Worm (Caenorhabditis elegans): ENCODE measurements around the gene F59B10.3.

F59B10.3 gene

ce11 chrII:10510242-10510641, at the start of gene F59B10.3:
TSS of gene F59B10.3 (plus strand) at chrII:10510542.
- no peak for TF ChIP-seq sea-2 (GFP tag; optimal IDR thresholded peaks at IDR 0.05)
- no peak for TF ChIP-seq ceh-28 (tag; optimal IDR thresholded peaks at IDR 0.05)
- peak; percentile 63 for TF ChIP-seq pha-4 (tag; optimal IDR thresholded peaks at IDR 0.05)

- no peak for TF ChIP-seq elt-3 (tag; optimal IDR thresholded peaks at IDR 0.05)
- TF ChIP-seq ceh-82 (tag; optimal IDR thresholded peaks at IDR 0.05): no peak
- no peak for TF ChIP-seq pqm-1 (tag; optimal IDR thresholded peaks at IDR 0.05)
- no peak for TF ChIP-seq egl-5 (tag; optimal IDR thresholded peaks at IDR 0.05)
These were observed 49.1 kb upstream of the F59B10.3 start, which contains the start of gene ZK673.5 for ce11 chrII:10461207-10461606. TSS of gene ZK673.5 (plus strand) at chrII:10461507.

DNA sequence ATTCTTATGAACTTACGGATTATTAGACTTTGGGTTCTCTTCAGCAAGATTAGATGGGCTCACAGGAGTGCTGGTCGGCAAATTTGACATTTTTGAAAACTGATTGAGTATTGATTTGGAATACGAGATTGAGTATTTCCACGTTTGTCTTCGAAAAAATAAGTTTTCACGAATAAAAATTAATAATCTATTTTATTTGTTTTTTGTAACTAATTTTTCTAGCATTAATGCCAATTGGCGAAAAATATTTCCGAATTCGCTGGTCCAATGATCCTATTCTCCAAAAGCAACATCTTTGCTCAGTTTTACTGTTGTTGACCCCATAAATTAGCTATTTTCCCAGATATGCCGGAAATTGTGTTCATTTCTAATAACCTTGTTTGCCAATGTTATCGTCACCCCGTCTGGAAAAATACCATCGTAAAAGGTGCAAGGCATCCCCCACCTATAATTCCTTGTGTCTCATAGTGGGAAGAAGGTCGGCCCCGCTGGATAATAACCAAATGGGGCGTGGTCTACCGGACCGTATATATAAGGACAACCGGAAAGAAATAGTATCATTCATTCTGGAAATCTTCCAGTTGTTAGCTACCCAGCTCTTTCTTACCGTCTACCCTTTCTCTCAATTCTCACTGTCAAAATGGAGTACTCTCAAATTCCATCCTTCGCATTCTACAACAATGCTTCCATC, 46.0 kb upstream of the F59B10.3 start, which contains the start of the genes ZK673.6 and sdz-37:
Gene ZK673.6, minus strand, starts transcription at position 101 of the 691 bp plus-strand sequence.
Gene sdz-37, plus strand, starts transcription at position 641 of the 691 bp plus-strand sequence.
- no peak for TF ChIP-seq ceh-82 (tag; optimal IDR thresholded peaks at IDR 0.05)
- TF ChIP-seq sea-2 (GFP tag; optimal IDR thresholded peaks at IDR 0.05): no peak
- no peak for TF ChIP-seq nhr-77 (tag; optimal IDR thresholded peaks at IDR 0.05)
- TF ChIP-seq unc-62 (GFP tag; optimal IDR thresholded peaks at IDR 0.05): no peak
- TF ChIP-seq zag-1 (tag; optimal IDR thresholded peaks at IDR 0.05): no peak
- no peak for TF ChIP-seq ztf-11 (tag; optimal IDR thresholded peaks at IDR 0.05)
- no peak for TF ChIP-seq pqm-1 (tag; optimal IDR thresholded peaks at IDR 0.05)
- TF ChIP-seq tbx-2 (tag; optimal IDR thresholded peaks at IDR 0.05): no peak
- no peak for TF ChIP-seq nhr-23 (tag; optimal IDR thresholded peaks at IDR 0.05)
- no peak for TF ChIP-seq ceh-16 (tag; optimal IDR thresholded peaks at IDR 0.05)
- no peak for TF ChIP-seq nhr-11 (tag; optimal IDR thresholded peaks at IDR 0.05)
- TF ChIP-seq elt-3 (tag; optimal IDR thresholded peaks at IDR 0.05): no peak
- TF ChIP-seq egl-27 (tag; optimal IDR thresholded peaks at IDR 0.05): no peak

DNA sequence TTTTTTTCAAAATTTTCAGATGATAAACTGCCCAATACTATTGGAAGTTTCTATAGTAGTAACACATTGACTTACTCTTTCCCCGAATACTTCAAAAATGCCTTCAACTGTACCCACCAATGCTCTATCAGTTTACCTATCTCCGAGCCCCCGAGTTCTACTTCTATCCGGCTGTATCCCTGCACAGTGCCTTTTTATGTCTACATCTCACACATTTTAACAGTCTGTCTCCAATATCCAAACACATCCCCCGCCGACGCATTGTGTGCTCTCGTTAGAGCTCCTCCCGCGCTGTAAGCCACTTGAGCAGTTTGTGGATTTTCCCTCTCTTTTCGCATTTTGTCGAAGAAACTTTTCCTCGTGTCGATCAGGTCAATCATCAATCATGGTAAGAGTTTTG, 43.8 kb upstream of the F59B10.3 start, which contains the start of gene tnc-2:
Gene tnc-2, plus strand, starts transcription at position 301 of the 400 bp plus-strand sequence.
- TF ChIP-seq nhr-76 (tag; optimal IDR thresholded peaks at IDR 0.05) (no peak), lin-15B (tag; optimal IDR thresholded peaks at IDR 0.05) (no peak), elt-1 (tag; optimal IDR thresholded peaks at IDR 0.05) (no peak), hmg-11 (tag; optimal IDR thresholded peaks at IDR 0.05) (no peak), unc-62 (GFP tag; optimal IDR thresholded peaks at IDR 0.05) (no peak), nhr-25 (tag; optimal IDR thresholded peaks at IDR 0.05) (no peak), fos-1 (tag; optimal IDR thresholded peaks at IDR 0.05) (no peak), fkh-2 (tag; optimal IDR thresholded peaks at IDR 0.05) (no peak), ztf-11 (tag; optimal IDR thresholded peaks at IDR 0.05) (no peak), ceh-16 (tag; optimal IDR thresholded peaks at IDR 0.05) (no peak), mdl-1 (tag; optimal IDR thresholded peaks at IDR 0.05) (no peak), lin-39 (tag; optimal IDR thresholded peaks at IDR 0.05) (no peak)

DNA sequence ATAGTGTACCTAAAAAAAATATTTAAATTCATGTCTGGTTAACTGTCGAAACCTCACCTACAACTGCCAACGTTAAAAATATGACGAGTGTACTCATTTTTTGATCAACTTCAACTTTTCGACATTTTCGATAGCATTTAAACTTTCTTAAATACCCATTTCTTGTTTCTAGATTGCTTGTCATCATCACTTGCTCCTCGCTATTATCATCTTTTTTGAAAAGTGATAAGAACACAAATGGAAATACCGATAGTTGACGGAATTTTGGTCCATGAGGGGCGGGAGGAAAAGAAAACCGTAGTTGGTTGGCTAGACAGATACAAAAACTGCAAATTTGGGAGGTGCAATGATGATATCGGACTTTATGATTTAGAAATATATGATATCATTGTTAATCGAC, 40.2 kb upstream of the F59B10.3 start, which contains the start of gene clec-143:
Gene clec-143, minus strand, starts transcription at position 139 of the 400 bp plus-strand sequence.
- TF ChIP-seq elt-2 (tag; optimal IDR thresholded peaks at IDR 0.05) (peak; percentile 59), daf-12 (tag; optimal IDR thresholded peaks at IDR 0.05) (no peak), jun-1 (tag; optimal IDR thresholded peaks at IDR 0.05) (no peak), egl-27 (tag; optimal IDR thresholded peaks at IDR 0.05) (no peak), aly-2 (tag; optimal IDR thresholded peaks at IDR 0.05) (no peak), pha-4 (tag; optimal IDR thresholded peaks at IDR 0.05) (no peak), fkh-2 (tag; optimal IDR thresholded peaks at IDR 0.05) (no peak)

DNA sequence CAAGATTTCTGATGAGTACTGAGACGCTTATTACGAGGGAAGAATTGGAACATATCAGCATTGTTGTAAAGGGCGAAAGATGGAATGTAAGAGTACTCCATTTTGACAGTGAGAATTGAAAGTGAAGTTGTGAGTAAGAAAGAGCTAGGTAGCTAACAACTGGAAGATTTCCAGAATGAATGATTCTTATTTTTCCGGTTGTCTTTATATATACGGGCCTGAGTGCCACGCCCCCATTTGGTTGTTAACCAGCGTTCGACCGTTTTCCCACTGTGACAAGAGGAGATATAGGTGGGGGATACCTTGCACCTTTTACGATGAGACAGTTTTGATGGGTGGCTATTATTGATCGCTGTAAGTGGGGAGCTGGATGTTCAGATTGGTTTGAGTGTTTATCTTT, 39.1 kb upstream of the F59B10.3 start, which contains the start of gene ZK666.1:
Gene ZK666.1, minus strand, starts transcription at position 101 of the 400 bp plus-strand sequence.
- TF ChIP-seq pqm-1 (tag; optimal IDR thresholded peaks at IDR 0.05): no peak
- no peak for TF ChIP-seq nhr-11 (tag; optimal IDR thresholded peaks at IDR 0.05)
- TF ChIP-seq elt-1 (tag; optimal IDR thresholded peaks at IDR 0.05): no peak
- TF ChIP-seq ceh-28 (tag; optimal IDR thresholded peaks at IDR 0.05): no peak
- TF ChIP-seq unc-39 (tag; optimal IDR thresholded peaks at IDR 0.05): no peak
- TF ChIP-seq nhr-25 (tag; optimal IDR thresholded peaks at IDR 0.05): no peak
- TF ChIP-seq fkh-10 (GFP tag; optimal IDR thresholded peaks at IDR 0.05): no peak
- TF ChIP-seq fkh-2 (tag; optimal IDR thresholded peaks at IDR 0.05): no peak
- TF ChIP-seq jun-1 (tag; optimal IDR thresholded peaks at IDR 0.05): no peak
- TF ChIP-seq aly-2 (tag; optimal IDR thresholded peaks at IDR 0.05): no peak
- no peak for TF ChIP-seq nhr-43 (tag; optimal IDR thresholded peaks at IDR 0.05; ENCODE audit: poor library complexity, severe bottlenecking)
- no peak for TF ChIP-seq lin-39 (tag; optimal IDR thresholded peaks at IDR 0.05)
- TF ChIP-seq eor-1 (tag; optimal IDR thresholded peaks at IDR 0.05): no peak
- no peak for TF ChIP-seq fos-1 (tag; optimal IDR thresholded peaks at IDR 0.05)
- no peak for TF ChIP-seq nhr-77 (tag; optimal IDR thresholded peaks at IDR 0.05)
- TF ChIP-seq hmg-11 (tag; optimal IDR thresholded peaks at IDR 0.05): no peak
- no peak for TF ChIP-seq mml-1 (tag; optimal IDR thresholded peaks at IDR 0.05)
